Fruit fly (Drosophila melanogaster) whole organism, embryonic: ENCODE results near the gene xmas.

Experiments used
- CG11504 ChIP-seq: fragments of 200-800 bp; sonication (Bioruptor generic); optimal IDR thresholded peaks from 3 replicates; lab custom pipeline; 2019; ENCODE audit warnings: missing biosample characterization, mild to moderate bottlenecking, missing genetic modification characterization, moderate library complexity
- CG1233 ChIP-seq: fragments of 200-800 bp; sonication (Bioruptor generic); optimal IDR thresholded peaks from 4 replicates; lab custom pipeline; 2018; ENCODE audit warnings: missing biosample characterization, mild to moderate bottlenecking, missing genetic modification characterization
- CG13424 ChIP-seq: fragments of 200-800 bp; sonication (Bioruptor generic); optimal IDR thresholded peaks from 2 replicates; lab custom pipeline; 2019; ENCODE audit warnings: missing biosample characterization, mild to moderate bottlenecking, missing genetic modification characterization, moderate library complexity
- CG14710 ChIP-seq: fragments of 200-800 bp; sonication (Bioruptor generic); optimal IDR thresholded peaks from 3 replicates; lab custom pipeline; 2019; ENCODE audit warnings: missing biosample characterization, mild to moderate bottlenecking, missing genetic modification characterization, moderate library complexity
- CG14860 ChIP-seq: fragments of 200-800 bp; sonication (Bioruptor generic); IDR thresholded peaks from 3 replicates; pipeline ENCODE4 v1.3.6; 2022; ENCODE audit warnings: missing biosample characterization, missing genetic modification characterization; ENCODE audit not compliant: partially characterized antibody
- CG15269 ChIP-seq: fragments of 200-800 bp; sonication (Bioruptor generic); optimal IDR thresholded peaks from 2 replicates; lab custom pipeline; 2018; ENCODE audit warnings: missing biosample characterization, mild to moderate bottlenecking, missing genetic modification characterization, moderate library complexity
- CG1529 ChIP-seq: fragments of 200-800 bp; sonication (Bioruptor generic); optimal IDR thresholded peaks from 3 replicates; lab custom pipeline; 2018; ENCODE audit warnings: missing biosample characterization, missing genetic modification characterization
- CG15479 ChIP-seq: fragments of 200-800 bp; sonication (Bioruptor generic); optimal IDR thresholded peaks from 3 replicates; lab custom pipeline; 2019; ENCODE audit warnings: missing biosample characterization, mild to moderate bottlenecking, missing genetic modification characterization, moderate library complexity
- CG17385 ChIP-seq: fragments of 200-800 bp; sonication (Bioruptor generic); optimal IDR thresholded peaks from 3 replicates; lab custom pipeline; 2018; ENCODE audit warnings: missing biosample characterization, mild to moderate bottlenecking, missing genetic modification characterization
- CG18619 ChIP-seq: fragments of 200-800 bp; sonication (Bioruptor generic); optimal IDR thresholded peaks from 3 replicates; lab custom pipeline; 2017; ENCODE audit warnings: missing biosample characterization, mild to moderate bottlenecking, missing genetic modification characterization
- CG2678 ChIP-seq: fragments of 200-800 bp; sonication (Bioruptor generic); optimal IDR thresholded peaks from 3 replicates; lab custom pipeline; 2019; ENCODE audit warnings: missing biosample characterization, mild to moderate bottlenecking, missing genetic modification characterization, moderate library complexity
- CG3838 ChIP-seq: fragments of 200-800 bp; sonication (Bioruptor generic); optimal IDR thresholded peaks from 3 replicates; lab custom pipeline; 2016; ENCODE audit warnings: missing biosample characterization, missing genetic modification characterization
- CG6654 ChIP-seq: fragments of 200-800 bp; sonication (Bioruptor generic); optimal IDR thresholded peaks from 2 replicates; lab custom pipeline; 2017; ENCODE audit warnings: missing biosample characterization, mild to moderate bottlenecking, missing genetic modification characterization
- CG7556 ChIP-seq: fragments of 200-800 bp; sonication (Bioruptor generic); optimal IDR thresholded peaks from 2 replicates; lab custom pipeline; 2017; ENCODE audit warnings: missing biosample characterization, mild to moderate bottlenecking, missing genetic modification characterization
- CG7839 ChIP-seq: fragments of 200-800 bp; sonication (Bioruptor generic); optimal IDR thresholded peaks from 3 replicates; lab custom pipeline; 2018; ENCODE audit warnings: missing biosample characterization, mild to moderate bottlenecking, missing genetic modification characterization, moderate library complexity
- CG8388 ChIP-seq: fragments of 200-800 bp; sonication (Bioruptor generic); optimal IDR thresholded peaks from 2 replicates; lab custom pipeline; 2019; ENCODE audit warnings: missing biosample characterization, mild to moderate bottlenecking, missing genetic modification characterization, moderate library complexity
- CG8765 ChIP-seq: fragments of 200-800 bp; sonication (Bioruptor generic); IDR thresholded peaks from 2 replicates; pipeline ENCODE4 v1.3.6; 2022; ENCODE audit warnings: missing biosample characterization, missing genetic modification characterization
- CG8924 ChIP-seq: fragments of 200-800 bp; optimal IDR thresholded peaks from 3 replicates; lab custom pipeline; 2019; ENCODE audit warnings: missing biosample characterization, mild to moderate bottlenecking, missing genetic modification characterization, moderate library complexity
- CG9876 ChIP-seq: fragments of 200-800 bp; sonication (Bioruptor generic); optimal IDR thresholded peaks from 2 replicates; lab custom pipeline; 2016; ENCODE audit warnings: missing biosample characterization, missing genetic modification characterization
- Dip3 ChIP-seq: fragments of 200-800 bp; sonication (Bioruptor generic); optimal IDR thresholded peaks from 3 replicates; lab custom pipeline; 2016; ENCODE audit warnings: missing biosample characterization, missing genetic modification characterization
- Fer1 ChIP-seq: fragments of 200-800 bp; sonication (Bioruptor generic); optimal IDR thresholded peaks from 2 replicates; lab custom pipeline; 2017; ENCODE audit warnings: missing biosample characterization, mild to moderate bottlenecking, missing genetic modification characterization
- HHEX ChIP-seq: fragments of 200-800 bp; sonication (Bioruptor generic); optimal IDR thresholded peaks from 3 replicates; lab custom pipeline; 2017; ENCODE audit warnings: missing biosample characterization, mild to moderate bottlenecking, missing genetic modification characterization, missing genetic modification reagents
- Hr3 ChIP-seq: fragments of 200-800 bp; sonication (Bioruptor generic); optimal IDR thresholded peaks from 3 replicates; lab custom pipeline; 2016; ENCODE audit warnings: missing biosample characterization, missing genetic modification characterization
- Hr51 ChIP-seq, 2 experiments: fragments of 200-800 bp; sonication (Bioruptor generic); optimal IDR thresholded peaks; 2 replicates in 1 of 2; 3 replicates in 1 of 2; lab custom pipeline; 2016 to 2018; ENCODE audit warnings: missing biosample characterization in 2 of 2, missing genetic modification characterization in 2 of 2, mild to moderate bottlenecking in 1 of 2, moderate library complexity in 1 of 2
- Mad ChIP-seq: fragments of 200-800 bp; sonication (Bioruptor generic); optimal IDR thresholded peaks from 2 replicates; lab custom pipeline; 2016; ENCODE audit warnings: missing biosample characterization, missing genetic modification characterization
- Med ChIP-seq: fragments of 200-800 bp; sonication (Bioruptor generic); peaks from one replicate; lab custom pipeline; 2016; ENCODE audit warnings: missing biosample characterization, missing genetic modification characterization, mild to moderate bottlenecking, inconsistent platforms, moderate library complexity
- Pdp1 ChIP-seq, 2 experiments: fragments of 200-800 bp; sonication (Bioruptor generic); optimal IDR thresholded peaks; 3 replicates each; lab custom pipeline; 2016; ENCODE audit warnings: missing biosample characterization in 2 of 2, missing genetic modification characterization in 2 of 2, mild to moderate bottlenecking in 1 of 2, moderate library complexity in 1 of 2
- Sox100B ChIP-seq: fragments of 200-800 bp; sonication (Bioruptor generic); optimal IDR thresholded peaks from 3 replicates; lab custom pipeline; 2018; ENCODE audit warnings: missing biosample characterization, mild to moderate bottlenecking, missing genetic modification characterization
- Sox102F ChIP-seq: fragments of 200-800 bp; sonication (Bioruptor generic); optimal IDR thresholded peaks from 2 replicates; lab custom pipeline; 2018; ENCODE audit warnings: missing biosample characterization, mild to moderate bottlenecking, missing genetic modification characterization, moderate library complexity
- al ChIP-seq: fragments of 200-800 bp; sonication (Bioruptor generic); IDR thresholded peaks from 2 replicates; pipeline ENCODE4 v1.3.6; 2022; ENCODE audit warnings: missing biosample characterization, missing genetic modification characterization
- az2 ChIP-seq: fragments of 200-800 bp; sonication (Bioruptor generic); optimal IDR thresholded peaks from 3 replicates; lab custom pipeline; 2016; ENCODE audit warnings: missing biosample characterization, missing genetic modification characterization
- bab2 ChIP-seq: fragments of 200-800 bp; sonication (Bioruptor generic); optimal IDR thresholded peaks from 2 replicates; lab custom pipeline; 2016; ENCODE audit warnings: missing biosample characterization, missing genetic modification characterization
- dmrt11E ChIP-seq: fragments of 200-800 bp; sonication (Bioruptor generic); optimal IDR thresholded peaks from 3 replicates; lab custom pipeline; 2018; ENCODE audit warnings: missing biosample characterization, mild to moderate bottlenecking, missing genetic modification characterization, moderate library complexity
- ewg ChIP-seq: fragments of 200-800 bp; sonication (Bioruptor generic); optimal IDR thresholded peaks from 3 replicates; lab custom pipeline; 2017; ENCODE audit warnings: mild to moderate bottlenecking, missing biosample characterization, missing genetic modification reagents, missing genetic modification characterization
- gcm ChIP-seq: fragments of 200-800 bp; sonication (Bioruptor generic); optimal IDR thresholded peaks from 2 replicates; lab custom pipeline; 2019; ENCODE audit warnings: missing biosample characterization, mild to moderate bottlenecking, missing genetic modification characterization, moderate library complexity
- hkb ChIP-seq, 2 experiments: fragments of 200-800 bp in 1 of 2; fragments of >200 bp in 1 of 2; sonication (Bioruptor generic) in 1 of 2; IDR thresholded peaks in 1 of 2; optimal IDR thresholded peaks in 1 of 2; 2 replicates each; pipeline versions ENCODE4 v1.3.6 to Lab custom; 2017 to 2022; ENCODE audit warnings: missing biosample characterization in 1 of 2, missing genetic modification characterization in 1 of 2
- inv ChIP-seq: fragments of 200-800 bp; sonication (Bioruptor generic); IDR thresholded peaks from 2 replicates; pipeline ENCODE4 v1.3.6; 2022; ENCODE audit warnings: missing biosample characterization, missing genetic modification characterization; ENCODE audit not compliant: partially characterized antibody
- lab ChIP-seq: fragments of 200-800 bp; sonication (Bioruptor generic); optimal IDR thresholded peaks from 3 replicates; lab custom pipeline; 2017; ENCODE audit warnings: missing biosample characterization, missing genetic modification characterization, mild to moderate bottlenecking, moderate library complexity, missing genetic modification reagents
- lola ChIP-seq, 3 experiments: fragments of >200 bp in 2 of 3; fragments of 200-800 bp in 1 of 3; sonication (Bioruptor generic) in 1 of 3; optimal IDR thresholded peaks; 2 replicates each; lab custom pipeline; 2017 to 2019; ENCODE audit warnings: missing biosample characterization in 3 of 3, missing genetic modification characterization in 3 of 3, mild to moderate bottlenecking in 1 of 3, moderate library complexity in 1 of 3
- nmo ChIP-seq: fragments of 200-800 bp; sonication (Bioruptor generic); optimal IDR thresholded peaks from 2 replicates; lab custom pipeline; 2018; ENCODE audit warnings: missing biosample characterization, mild to moderate bottlenecking, missing genetic modification characterization, moderate library complexity
- sc ChIP-seq, 3 experiments: fragments of >200 bp in 2 of 3; fragments of 200-800 bp in 1 of 3; sonication (Bioruptor generic) in 1 of 3; optimal IDR thresholded peaks; 2 replicates in 2 of 3; 3 replicates in 1 of 3; lab custom pipeline; 2017; ENCODE audit warnings: mild to moderate bottlenecking in 1 of 3, missing biosample characterization in 1 of 3, missing genetic modification characterization in 1 of 3, missing genetic modification reagents in 1 of 3
- sens-2 ChIP-seq: fragments of 200-800 bp; sonication (Bioruptor generic); IDR thresholded peaks from 2 replicates; pipeline ENCODE4 v1.3.6; 2022; ENCODE audit warnings: missing biosample characterization, missing genetic modification characterization
- sisA ChIP-seq: fragments of 200-800 bp; sonication (Bioruptor generic); IDR thresholded peaks from 2 replicates; pipeline ENCODE4 v1.3.6; 2022; ENCODE audit warnings: missing biosample characterization, missing genetic modification characterization
- slbo ChIP-seq: fragments of 200-800 bp; sonication (Bioruptor generic); IDR thresholded peaks from 2 replicates; pipeline ENCODE4 v1.3.6; 2022; ENCODE audit warnings: missing biosample characterization, missing genetic modification characterization
- tio ChIP-seq: fragments of 200-800 bp; sonication (Bioruptor generic); optimal IDR thresholded peaks from 2 replicates; lab custom pipeline; 2017; ENCODE audit warnings: missing biosample characterization, missing genetic modification characterization, inconsistent platforms
- twi ChIP-seq: fragments of 200-800 bp; optimal IDR thresholded peaks from 2 replicates; lab custom pipeline; 2019; ENCODE audit warnings: missing biosample characterization, mild to moderate bottlenecking, missing genetic modification characterization, moderate library complexity
- unpg ChIP-seq: fragments of 200-800 bp; sonication (Bioruptor generic); optimal IDR thresholded peaks from 3 replicates; lab custom pipeline; 2018; ENCODE audit warnings: missing biosample characterization, mild to moderate bottlenecking, missing genetic modification characterization, moderate library complexity
- vfl ChIP-seq: fragments of 200-800 bp; sonication (Bioruptor generic); optimal IDR thresholded peaks from 2 replicates; lab custom pipeline; 2016; ENCODE audit warnings: missing biosample characterization, missing genetic modification characterization

The xmas gene

dm6 chrX:17121600-17121999 is 37.5 kb downstream of the xmas start (continued):
- TF ChIP-seq bab2 (GFP tag; lab: Kevin White, UChicago) (peak; percentile 9), hkb (optimal IDR thresholded peaks at IDR 0.05; lab: Kevin White, UChicago) (no peak), hkb (GFP tag; IDR thresholded peaks at IDR 0.05; lab: Robert Waterston, UW) (0 out of 2 replicates have a peak, but pooled peaks have one; percentile 7), tio (GFP tag; lab: Kevin White, UChicago) (peak; percentile 16), CG7839 (tag; lab: Kevin White, UChicago) (peak; percentile 36), CG1233 (GFP tag; lab: Kevin White, UChicago) (peak; percentile 16), slbo (0 out of 2 replicates have a peak, but pooled peaks have one; percentile 18), CG2678 (tag; lab: Kevin White, UChicago) (peak; percentile 47), CG18619 (GFP tag; lab: Kevin White, UChicago) (peak; percentile 17), HHEX (GFP tag; lab: Kevin White, UChicago) (peak; percentile 38), CG13424 (tag; lab: Kevin White, UChicago) (peak; percentile 27), sc (optimal IDR thresholded peaks at IDR 0.05; lab: Kevin White, UChicago) (no peak), sc (GFP tag; optimal IDR thresholded peaks at IDR 0.05; lab: Kevin White, UChicago) (no peak), CG3838 (GFP tag; lab: Kevin White, UChicago) (no peak), sens-2 (GFP tag; lab: Robert Waterston, UW) (no peak), CG14710 (tag; lab: Kevin White, UChicago) (peak; percentile 18), twi (peak; percentile 0), CG9876 (GFP tag; lab: Kevin White, UChicago) (no peak), Med (GFP tag; lab: Kevin White, UChicago) (peak; percentile 79), CG8924 (tag; lab: Kevin White, UChicago) (peak; percentile 24), CG11504 (tag; lab: Kevin White, UChicago) (peak; percentile 49), CG14860 (GFP tag; lab: Robert Waterston, UW) (no peak), CG8388 (peak; percentile 19), Sox100B (peak; percentile 28), nmo (GFP tag; lab: Kevin White, UChicago) (peak; percentile 28), al (GFP tag; lab: Robert Waterston, UW) (no peak), CG15269 (peak; percentile 51), dmrt11E (tag; lab: Kevin White, UChicago) (peak; percentile 37), vfl (GFP tag; lab: Kevin White, UChicago) (no peak), inv (GFP tag; lab: Robert Waterston, UW) (no peak), Fer1 (GFP tag; lab: Kevin White, UChicago) (peak; percentile 14), unpg (GFP tag; lab: Kevin White, UChicago) (peak; percentile 46), CG1529 (GFP tag; lab: Kevin White, UChicago) (no peak), CG17385 (GFP tag; lab: Kevin White, UChicago) (peak; percentile 25), CG7556 (GFP tag; lab: Kevin White, UChicago) (peak; percentile 50), Mad (GFP tag; lab: Kevin White, UChicago) (no peak), CG15479 (GFP tag; lab: Kevin White, UChicago) (no peak), Dip3 (GFP tag; lab: Kevin White, UChicago) (no peak), Pdp1 (GFP tag; optimal IDR thresholded peaks at IDR 0.05; lab: Kevin White, UChicago) (peak in 1 of 2 experiments; percentile 22), Sox102F (GFP tag; lab: Kevin White, UChicago) (peak; percentile 70), CG6654 (GFP tag; lab: Kevin White, UChicago) (no peak), sisA (GFP tag; lab: Robert Waterston, UW) (0 out of 2 replicates have a peak, but pooled peaks have one; percentile 10), gcm (peak; percentile 37), lab (GFP tag; lab: Kevin White, UChicago) (peak; percentile 34), ewg (peak; percentile 20), lola (GFP tag; optimal IDR thresholded peaks at IDR 0.05; lab: Kevin White, UChicago) (peak in 1 of 3 experiments; percentile 47), Hr51 (GFP tag; optimal IDR thresholded peaks at IDR 0.05; lab: Kevin White, UChicago) (peak in 1 of 2 experiments; percentile 54), az2 (GFP tag; lab: Kevin White, UChicago) (peak; percentile 21), Hr3 (peak; percentile 4), CG8765 (GFP tag; lab: Robert Waterston, UW) (no peak)
